Worm (Caenorhabditis elegans): Measurements from ENCODE around the gene pstk-1.
A peak's percentile ranks its signal among the peaks of the same experiment; 100 is the strongest.

- TF ChIP-seq mdl-1 (tag; optimal IDR thresholded peaks at IDR 0.05) (peak in 1 of 2 experiments; percentile 6), hlh-17 (GFP tag; optimal IDR thresholded peaks at IDR 0.05; ENCODE audit: borderline replicate concordance) (no peak), nhr-77 (tag; optimal IDR thresholded peaks at IDR 0.05) (no peak), ceh-63 (GFP tag; optimal IDR thresholded peaks at IDR 0.05) (no peak), nhr-20 (tag; optimal IDR thresholded peaks at IDR 0.05) (no peak), nhr-12 (tag; optimal IDR thresholded peaks at IDR 0.05) (no peak), hpl-2 (GFP tag; optimal IDR thresholded peaks at IDR 0.05) (no peak), lin-15B (tag; optimal IDR thresholded peaks at IDR 0.05) (no peak), ztf-11 (tag; optimal IDR thresholded peaks at IDR 0.05) (no peak), ama-1 (optimal IDR thresholded peaks at IDR 0.05) (no peak), efl-1 (optimal IDR thresholded peaks at IDR 0.05) (peak; percentile 45 to 55), efl-1 (GFP tag; optimal IDR thresholded peaks at IDR 0.05 in 1 of 2) (peak in 1 of 2 experiments; percentile 21)
Observed at ce11 chrIII:12472497-12472896, 6.1 kb downstream of the pstk-1 start, which contains the start of gene cccp-1.

All from whole organism, L1 larva.